Worm (Caenorhabditis elegans): ENCODE results near the gene C28A5.6.

C28A5.6 gene

DNA sequence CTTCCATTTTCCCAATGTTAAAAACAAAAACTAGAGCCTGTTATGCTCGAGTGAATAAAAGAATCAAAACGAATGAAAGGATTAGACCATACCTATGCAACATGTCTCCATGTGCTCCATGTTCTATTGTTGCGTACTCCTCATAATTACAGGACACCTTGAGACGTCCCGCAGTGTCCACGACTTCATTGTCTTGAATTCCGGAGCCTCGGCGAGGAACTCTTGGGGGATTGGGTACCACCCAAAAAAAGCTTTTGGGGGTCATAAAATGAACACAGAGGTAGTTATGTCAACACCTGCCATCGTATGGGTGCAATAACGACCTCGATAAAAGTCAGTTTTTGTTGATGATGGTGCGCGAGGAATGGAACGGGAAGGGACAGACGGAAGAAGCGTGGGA, 25.6 kb upstream of the C28A5.6 start:
- TF ChIP-seq hrde-1 (tag; optimal IDR thresholded peaks at IDR 0.05; ENCODE audit: borderline replicate concordance) (no peak), lin-26 (GFP tag; IDR thresholded peaks at IDR 0.05) (0 out of 2 replicates have a peak, but pooled peaks have one; percentile 19)

DNA sequence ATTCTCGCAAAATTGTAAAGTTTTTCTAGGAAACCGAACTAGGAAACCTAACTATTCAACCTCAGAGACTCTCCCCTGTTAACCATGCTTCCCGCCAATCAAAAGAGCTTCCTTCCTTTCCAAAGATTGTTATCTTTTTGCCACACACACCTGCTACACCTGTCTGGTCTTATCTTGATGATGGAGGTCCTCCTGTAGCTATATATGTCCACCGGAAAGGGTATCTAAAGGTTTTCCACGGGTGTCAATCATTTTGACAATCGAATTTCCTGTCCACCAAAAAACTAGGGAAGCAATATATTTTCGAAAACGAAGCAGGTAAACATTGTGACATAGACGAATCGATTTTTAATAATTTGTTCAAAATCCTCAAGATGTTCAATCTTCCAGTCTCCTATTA, 24.5 kb upstream of the C28A5.6 start:
- TF ChIP-seq Y79H2A.3 (GFP tag; conservative IDR thresholded peaks at IDR 0.05) (no peak), unc-62 (GFP tag; optimal IDR thresholded peaks at IDR 0.05) (peak; percentile 89)

DNA sequence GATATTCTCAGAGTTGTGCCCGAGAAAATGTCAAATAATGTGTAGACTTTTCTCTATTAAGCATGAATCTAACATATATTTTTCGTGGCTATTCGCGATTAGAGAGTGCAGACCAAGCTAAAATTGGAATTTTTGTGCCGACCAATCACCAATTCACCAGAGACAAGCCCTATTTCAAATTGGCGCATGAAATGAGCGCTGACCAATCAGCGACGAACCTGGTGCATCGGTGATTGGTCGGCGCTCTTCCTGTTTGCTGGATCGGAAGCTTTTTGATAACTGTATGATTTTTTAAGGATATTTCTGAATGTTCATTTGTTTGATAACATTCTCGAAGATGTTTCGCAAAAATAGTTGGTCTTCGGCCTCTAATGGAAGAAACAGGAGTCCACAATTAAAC, 24.0 kb upstream of the C28A5.6 start:
- no peak for TF ChIP-seq somi-1 (GFP tag; optimal IDR thresholded peaks at IDR 0.05)
- TF ChIP-seq ztf-25 (GFP tag; IDR thresholded peaks at IDR 0.05): 0 out of 2 replicates have a peak, but pooled peaks have one; percentile 9

DNA sequence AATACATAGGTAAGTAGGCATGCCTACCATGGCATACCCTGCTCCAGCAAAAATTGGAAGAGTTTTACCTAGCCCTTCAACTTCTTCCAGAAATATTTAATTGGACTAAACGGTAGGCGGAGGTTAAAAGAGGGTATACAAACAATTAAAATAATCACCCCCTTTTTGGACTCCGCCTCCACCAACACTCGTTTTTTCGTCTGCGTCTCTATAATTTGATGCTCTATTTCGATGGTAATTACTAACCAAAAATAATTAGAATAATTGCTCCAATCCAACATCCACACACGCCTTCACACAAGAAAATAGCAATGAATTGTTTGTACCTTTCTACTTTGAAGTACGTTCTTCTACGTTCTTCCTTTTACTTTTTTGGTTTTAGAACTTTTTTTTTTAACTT, 23.4 kb upstream of the C28A5.6 start:
- TF ChIP-seq fkh-3 (tag; optimal IDR thresholded peaks at IDR 0.05) (no peak), Y79H2A.3 (GFP tag; conservative IDR thresholded peaks at IDR 0.05) (no peak), attf-3 (GFP tag; conservative IDR thresholded peaks at IDR 0.05) (no peak), ztf-28 (GFP tag; IDR thresholded peaks at IDR 0.05) (no peak), D2030.7 (GFP tag; IDR thresholded peaks at IDR 0.05) (no peak), ceh-91 (GFP tag; IDR thresholded peaks at IDR 0.05) (no peak), sdz-38 (tag; optimal IDR thresholded peaks at IDR 0.05) (no peak), atf-7 (tag; optimal IDR thresholded peaks at IDR 0.05) (no peak), pha-4 (tag; optimal IDR thresholded peaks at IDR 0.05) (no peak), mxl-1 (tag; optimal IDR thresholded peaks at IDR 0.05) (no peak), madf-6 (GFP tag; IDR thresholded peaks at IDR 0.05) (no peak), dpff-1 (tag; optimal IDR thresholded peaks at IDR 0.05) (no peak), nhr-120 (GFP tag; IDR thresholded peaks at IDR 0.05) (no peak), K11D2.4 (GFP tag; IDR thresholded peaks at IDR 0.05) (no peak), nfya-1 (tag; optimal IDR thresholded peaks at IDR 0.05; ENCODE audit: borderline replicate concordance, insufficient read depth) (no peak)

DNA sequence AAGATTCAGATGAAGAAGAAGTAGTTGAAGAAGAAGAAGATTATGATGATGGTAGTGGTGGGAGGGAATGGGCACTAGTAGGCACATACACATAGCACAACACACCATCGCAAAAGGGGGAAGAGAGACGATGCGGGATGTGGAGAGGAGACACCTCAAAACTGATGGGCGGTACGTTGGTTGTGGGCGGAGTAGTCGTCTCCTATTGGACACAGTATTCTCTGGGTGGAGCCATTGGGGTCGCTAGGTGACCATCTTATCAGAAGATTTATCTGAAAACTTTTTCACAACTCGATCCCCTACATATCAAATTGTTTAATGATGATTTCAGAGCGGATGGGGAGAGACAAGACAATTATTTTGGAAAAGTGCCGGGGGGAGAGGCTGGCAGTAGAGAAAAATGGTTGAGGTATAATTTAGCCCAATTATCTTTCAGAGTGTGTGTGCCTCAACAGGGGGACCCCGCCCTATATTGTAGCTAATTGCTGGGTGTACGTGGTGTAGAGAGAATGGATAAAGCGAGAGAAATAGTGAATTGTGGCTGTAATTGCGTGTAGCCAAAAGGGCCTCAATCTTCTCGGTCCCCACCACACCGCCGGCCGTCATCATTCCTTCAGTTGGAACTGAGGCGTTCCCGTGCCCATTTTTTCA, 21.6 kb upstream of the C28A5.6 start:
- no peak for TF ChIP-seq akir-1 (GFP tag; optimal IDR thresholded peaks at IDR 0.05)
- TF ChIP-seq F49E8.2 (tag; optimal IDR thresholded peaks at IDR 0.05; ENCODE audit: insufficient read depth): no peak
- no peak for TF ChIP-seq snpc-1.3 (tag; optimal IDR thresholded peaks at IDR 0.05; ENCODE audit: insufficient read depth)
- no peak for TF ChIP-seq unc-62 (GFP tag; optimal IDR thresholded peaks at IDR 0.05)
- TF ChIP-seq ekl-4 (GFP tag; IDR thresholded peaks at IDR 0.05): no peak
- no peak for TF ChIP-seq athp-1 (tag; optimal IDR thresholded peaks at IDR 0.05)
- no peak for TF ChIP-seq F23B12.7 (tag; optimal IDR thresholded peaks at IDR 0.05; ENCODE audit: insufficient read depth)
- TF ChIP-seq lin-35 (GFP tag; optimal IDR thresholded peaks at IDR 0.05): no peak
- TF ChIP-seq C17E4.6 (GFP tag; IDR thresholded peaks at IDR 0.05): no peak
- no peak for TF ChIP-seq hmg-20 (GFP tag; IDR thresholded peaks at IDR 0.05)
- TF ChIP-seq hlh-12 (tag; optimal IDR thresholded peaks at IDR 0.05): no peak
- no peak for TF ChIP-seq F57A8.1 (GFP tag; optimal IDR thresholded peaks at IDR 0.05)
- TF ChIP-seq hlh-26 (GFP tag; conservative IDR thresholded peaks at IDR 0.05): no peak
- TF ChIP-seq sptf-2 (GFP tag; optimal IDR thresholded peaks at IDR 0.05): no peak
- TF ChIP-seq rpc-1 (optimal IDR thresholded peaks at IDR 0.05): no peak
- no peak for TF ChIP-seq rpc-1 (tag; optimal IDR thresholded peaks at IDR 0.05)
- no peak for TF ChIP-seq B0035.1 (tag; optimal IDR thresholded peaks at IDR 0.05)
- no peak for TF ChIP-seq Y53G8AR.9 (GFP tag; conservative IDR thresholded peaks at IDR 0.05)
- no peak for TF ChIP-seq T07F8.4 (tag; optimal IDR thresholded peaks at IDR 0.05)
- TF ChIP-seq Y56A3A.18 (GFP tag; IDR thresholded peaks at IDR 0.05): no peak
